Worm (Caenorhabditis elegans) whole organism, mixed stage, embryonic: ENCODE results near the gene mlh-1.

Experiments
- blmp-1 ChIP-seq: fragments of 150-350 bp; optimal IDR thresholded peaks from 2 replicates; lab custom pipeline; 2014; ENCODE audit warnings: missing biosample characterization, missing genetic modification characterization
- cnd-1 ChIP-seq: fragments of 200-800 bp; sonication (Bioruptor generic); optimal IDR thresholded peaks from 2 replicates; lab custom pipeline; 2018; ENCODE audit warnings: mild to moderate bottlenecking, missing genetic modification characterization, missing compliant biosample characterization
- elt-1 ChIP-seq: sonication (generic microtip); optimal IDR thresholded peaks from 2 replicates; lab custom pipeline; 2017; ENCODE audit warnings: missing genetic modification characterization, mild to moderate bottlenecking, missing compliant biosample characterization, antibody characterized with exemption, moderate library complexity, borderline replicate concordance; ENCODE audit not compliant: insufficient read depth
- tbx-8 ChIP-seq: fragments of 200-800 bp; sonication (Bioruptor generic); optimal IDR thresholded peaks from 2 replicates; lab custom pipeline; 2018; ENCODE audit warnings: mild to moderate bottlenecking, missing genetic modification characterization, moderate library complexity, missing compliant biosample characterization
- ztf-11 ChIP-seq: fragments of 150-350 bp; optimal IDR thresholded peaks from 2 replicates; lab custom pipeline; 2014; ENCODE audit warnings: missing biosample characterization, missing genetic modification characterization

mlh-1 gene

DNA sequence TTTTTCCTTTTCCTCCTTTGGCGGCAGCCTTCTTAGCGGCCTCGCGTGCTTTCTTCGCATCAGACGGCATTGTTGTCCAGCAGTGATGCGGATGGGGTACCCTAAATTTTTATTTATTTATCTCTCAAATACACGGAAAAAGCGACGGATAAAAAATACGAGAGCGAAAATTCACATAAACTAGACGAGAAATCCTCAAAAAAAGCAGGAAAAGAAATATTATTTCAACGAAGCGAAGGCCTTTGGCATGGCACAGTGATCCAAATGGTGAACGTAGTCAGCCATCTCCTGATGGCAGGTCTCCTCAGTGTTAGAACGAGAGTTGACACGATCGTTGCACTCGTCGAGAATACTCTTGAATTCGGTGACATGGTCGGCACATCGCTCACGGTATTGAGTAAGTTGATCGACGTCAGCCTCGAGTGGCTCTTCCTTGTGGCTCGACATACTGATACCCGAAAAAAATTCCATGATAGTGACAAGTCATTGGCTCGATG is 52.2 kb downstream of the mlh-1 start, which contains the start of the genes abcf-2 and T27E9.2:
Gene abcf-2 (minus strand): TSS at position 101 of the 497 bp plus-strand sequence.
Gene T27E9.2 (minus strand): TSS at position 447 of the 497 bp plus-strand sequence.
- no peak for TF ChIP-seq tbx-8 (GFP tag; lab: Kevin White, UChicago)
- no peak for TF ChIP-seq cnd-1 (tag; lab: Kevin White, UChicago)
- TF ChIP-seq blmp-1 (tag; lab: Kevin White, UChicago), result no peak
- no peak for TF ChIP-seq ztf-11 (tag; lab: Kevin White, UChicago)
- no peak for TF ChIP-seq elt-1 (tag; lab: Kevin White, UChicago)

ce11 chrIII:13461535-13461934 is 52.8 kb downstream of the mlh-1 start:
- no peak for TF ChIP-seq tbx-8 (GFP tag; lab: Kevin White, UChicago)
